Worm (Caenorhabditis elegans) whole organism, L1 larva: ENCODE measurements around the gene algn-13.

Source experiments
- lir-3 ChIP-seq: sonication (generic microtip); optimal IDR thresholded peaks from 2 replicates; lab custom pipeline; 2016; ENCODE audit warnings: mild to moderate bottlenecking, missing genetic modification characterization, moderate library complexity, missing compliant biosample characterization; ENCODE audit not compliant: poor library complexity
- pqm-1 ChIP-seq: sonication (generic microtip); optimal IDR thresholded peaks from 3 replicates; lab custom pipeline; 2017; ENCODE audit warnings: missing biosample characterization, missing genetic modification characterization
- unc-62 ChIP-seq: fragments of 150-350 bp; optimal IDR thresholded peaks from 2 replicates; lab custom pipeline; 2014; ENCODE audit warnings: missing biosample characterization, missing genetic modification reagents, missing genetic modification characterization

DNA sequence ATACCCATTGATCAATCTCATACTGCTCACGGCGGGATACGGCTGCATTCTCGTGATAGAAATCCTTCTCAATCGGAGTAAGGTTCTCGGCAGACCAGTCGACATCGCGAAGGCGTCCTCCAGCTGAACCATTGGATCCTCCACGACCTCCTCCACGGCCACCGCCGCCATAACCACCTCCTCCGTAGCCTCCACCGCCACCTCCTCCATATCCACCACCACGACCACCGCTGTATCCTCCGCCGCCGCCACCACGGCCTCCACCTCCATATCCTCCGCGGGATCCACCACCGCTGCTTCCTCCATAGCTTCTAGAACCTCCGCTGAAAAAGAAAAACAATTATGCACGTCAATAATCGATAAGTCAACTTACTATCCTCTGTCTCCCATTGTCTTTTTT is 49.6 kb upstream of the algn-13 start:
- TF ChIP-seq pqm-1 (tag; lab: Kevin White, UChicago) (no peak), lir-3 (tag; lab: Kevin White, UChicago) (no peak), unc-62 (GFP tag; lab: Kevin White, UChicago) (no peak)
